Worm (Caenorhabditis elegans) whole organism, L4 larva: ENCODE data around the gene Y22D7AL.1.
"Not testable (repeated sequence)": the region's sequence is repeated elsewhere in the genome, so short reads cannot be mapped to it uniquely, and the experiment has no call there.

Experiments
- lim-7 ChIP-seq: fragments of 200-800 bp; sonication (Bioruptor generic); IDR thresholded peaks from 2 replicates; pipeline ENCODE4 v1.3.6; 2022; ENCODE audit warnings: missing genetic modification characterization, missing compliant biosample characterization
- unc-62 ChIP-seq, 3 experiments: fragments of 150-350 bp in 1 of 3; sonication (generic microtip); optimal IDR thresholded peaks in 2 of 3; peaks in 1 of 3; 1 replicate in 1 of 3; 2 replicates in 2 of 3; lab custom pipeline; 2014 to 2017; ENCODE audit warnings: missing biosample characterization in 3 of 3, missing genetic modification characterization in 3 of 3, missing genetic modification reagents in 3 of 3, missing genotype in 1 of 3

ce11 chrIII:1656307-1656706 lies 4.0 kb downstream of the Y22D7AL.1 start:
- TF ChIP-seq unc-62 (GFP tag; optimal IDR thresholded peaks at IDR 0.05 in 1 of 2; lab: Kevin White, UChicago); unc-62 (tag; optimal IDR thresholded peaks at IDR 0.05; lab: Kevin White, UChicago); lim-7 (GFP tag; lab: Robert Waterston, UW): not testable (repeated sequence)
